Worm (Caenorhabditis elegans) whole organism, mixed stage, embryonic: ENCODE results near the gene ins-21.

Source experiments
- ceh-83 ChIP-seq: fragments of 200-800 bp; sonication (Bioruptor generic); optimal IDR thresholded peaks from 2 replicates; lab custom pipeline; 2018; ENCODE audit warnings: mild to moderate bottlenecking, missing genetic modification characterization, missing compliant biosample characterization
- drap-1 ChIP-seq: fragments of 200-800 bp; sonication (Bioruptor generic); optimal IDR thresholded peaks from 3 replicates; lab custom pipeline; 2018; ENCODE audit warnings: mild to moderate bottlenecking, missing genetic modification characterization, missing compliant biosample characterization
- hlh-1 ChIP-seq: fragments of 150-350 bp; optimal IDR thresholded peaks from 2 replicates; lab custom pipeline; 2014; ENCODE audit warnings: missing biosample characterization, missing genetic modification reagents, missing genetic modification characterization
- lsy-2 ChIP-seq: fragments of 150-350 bp; optimal IDR thresholded peaks from 2 replicates; lab custom pipeline; 2014; ENCODE audit warnings: missing biosample characterization, missing genetic modification characterization
- mep-1 ChIP-seq: fragments of 150-350 bp; optimal IDR thresholded peaks from 2 replicates; lab custom pipeline; 2017; ENCODE audit warnings: missing biosample characterization, missing genetic modification reagents, missing genetic modification characterization, inconsistent platforms
- mls-2 ChIP-seq: sonication (generic microtip); optimal IDR thresholded peaks from 2 replicates; lab custom pipeline; 2016; ENCODE audit warnings: mild to moderate bottlenecking, missing genetic modification characterization, moderate library complexity, missing compliant biosample characterization
- nhr-28 ChIP-seq: fragments of 150-350 bp; optimal IDR thresholded peaks from 2 replicates; lab custom pipeline; 2014; ENCODE audit warnings: missing biosample characterization, missing genetic modification characterization
- nhr-76 ChIP-seq: sonication (generic microtip); optimal IDR thresholded peaks from 2 replicates; lab custom pipeline; 2017; ENCODE audit warnings: missing biosample characterization, missing genetic modification characterization
- pha-4 ChIP-seq: fragments of 150-350 bp; optimal IDR thresholded peaks from 2 replicates; lab custom pipeline; 2018; ENCODE audit warnings: missing biosample characterization, missing genetic modification reagents, missing genetic modification characterization
- snpc-4 ChIP-seq: fragments of 150-350 bp; optimal IDR thresholded peaks from 2 replicates; lab custom pipeline; 2014; ENCODE audit warnings: missing biosample characterization, missing genetic modification characterization
- unc-39 ChIP-seq: fragments of 150-350 bp; optimal IDR thresholded peaks from 2 replicates; lab custom pipeline; 2014; ENCODE audit warnings: missing biosample characterization, missing genetic modification characterization
- ztf-11 ChIP-seq: fragments of 150-350 bp; optimal IDR thresholded peaks from 2 replicates; lab custom pipeline; 2014; ENCODE audit warnings: missing biosample characterization, missing genetic modification characterization

DNA sequence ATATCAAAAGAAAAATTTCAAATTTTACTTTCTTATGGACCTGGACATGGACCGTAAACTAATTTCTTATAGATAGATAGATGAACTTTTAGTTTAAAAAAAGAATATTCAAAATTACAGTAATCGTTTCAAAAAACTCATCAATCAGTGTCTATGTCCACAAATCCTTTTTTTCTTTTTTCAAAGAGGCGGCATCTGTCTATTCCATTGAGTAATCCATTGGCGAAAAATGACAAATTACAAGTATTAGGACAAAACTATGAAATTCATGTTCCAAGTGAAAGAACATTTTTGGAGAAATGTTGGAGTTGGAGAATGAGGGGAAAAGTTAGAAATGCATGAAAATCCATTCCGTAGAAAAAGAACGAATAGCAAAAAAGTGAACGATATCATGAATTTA lies 38.0 kb upstream of the ins-21 start:
- TF ChIP-seq snpc-4 (tag; lab: Kevin White, UChicago), result no peak
- TF ChIP-seq mls-2, result no peak
- TF ChIP-seq nhr-76 (tag; lab: Kevin White, UChicago), result no peak
- TF ChIP-seq pha-4 (tag; lab: Kevin White, UChicago), result no peak
- TF ChIP-seq nhr-28 (tag; lab: Kevin White, UChicago), result no peak
- TF ChIP-seq mep-1, result no peak
- no peak for TF ChIP-seq drap-1
- no peak for TF ChIP-seq ceh-83
- no peak for TF ChIP-seq lsy-2 (tag; lab: Kevin White, UChicago)
- no peak for TF ChIP-seq unc-39 (tag; lab: Kevin White, UChicago)
- no peak for TF ChIP-seq hlh-1
- TF ChIP-seq ztf-11 (tag; lab: Kevin White, UChicago), result no peak
